Fruit fly (Drosophila melanogaster): Measurements from ENCODE around the gene G6P.

DNA sequence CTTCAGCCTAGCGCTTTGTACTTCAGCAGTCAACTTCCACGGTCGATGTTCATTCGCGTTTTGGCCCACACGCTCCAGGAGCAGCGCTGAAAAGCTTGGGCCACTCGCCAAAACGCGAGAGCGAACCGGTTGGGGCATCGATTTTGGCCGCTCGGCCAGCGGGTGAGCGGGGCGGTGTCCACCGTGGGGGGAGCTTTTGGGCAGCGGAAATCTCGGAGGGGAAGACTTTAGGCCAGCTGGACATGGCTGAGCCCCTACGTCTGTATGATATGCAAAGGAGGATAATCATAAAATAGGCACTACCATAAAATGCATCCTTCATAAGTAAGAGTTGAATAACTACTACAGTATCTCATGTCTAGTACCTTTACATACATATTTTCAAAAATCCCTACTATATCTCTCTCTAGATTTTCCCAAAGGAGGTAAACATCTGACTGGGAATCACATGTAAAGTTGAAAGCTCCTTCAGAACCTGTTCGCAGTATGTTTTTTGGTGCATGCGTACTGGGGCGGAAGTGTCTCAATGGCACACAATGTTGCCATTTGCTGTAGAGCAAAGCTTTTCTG, 15.6 kb downstream of the G6P start, which contains the start of gene Syt1:
- TF ChIP-seq sv (GFP tag; optimal IDR thresholded peaks at IDR 0.05) (no peak), N (GFP tag; optimal IDR thresholded peaks at IDR 0.05) (no peak)
